Worm (Caenorhabditis elegans) whole organism, L4 larva: ENCODE results near the gene F13D12.5.
A peak's percentile ranks its signal among the peaks of the same experiment; 100 is the strongest.

ENCODE experiments used
- ama-1 ChIP-seq: fragments of 150-350 bp; optimal IDR thresholded peaks from 2 replicates; lab custom pipeline; 2014; ENCODE audit warnings: inconsistent platforms, mixed read lengths
- dpl-1 ChIP-seq: fragments of 150-350 bp; optimal IDR thresholded peaks from 2 replicates; lab custom pipeline; 2014; ENCODE audit warnings: missing biosample characterization, missing genetic modification reagents, missing genetic modification characterization
- fos-1 ChIP-seq: fragments of 150-350 bp; optimal IDR thresholded peaks from 2 replicates; lab custom pipeline; 2014; ENCODE audit warnings: missing biosample characterization, missing genetic modification characterization
- madf-9 ChIP-seq: fragments of 200-800 bp; sonication (Bioruptor generic); conservative IDR thresholded peaks from 2 replicates; pipeline ENCODE4 v1.3.6; 2022; ENCODE audit warnings: missing genetic modification reagents, missing genetic modification characterization, missing compliant biosample characterization
- mep-1 ChIP-seq: fragments of 150-350 bp; sonication (generic microtip); optimal IDR thresholded peaks from 3 replicates; lab custom pipeline; 2014; ENCODE audit warnings: missing biosample characterization, missing genetic modification characterization
- unc-39 ChIP-seq: sonication (generic microtip); optimal IDR thresholded peaks from 2 replicates; lab custom pipeline; 2017; ENCODE audit warnings: missing biosample characterization, missing genetic modification characterization
- ztf-11 ChIP-seq: fragments of 150-350 bp; optimal IDR thresholded peaks from 2 replicates; lab custom pipeline; 2014; ENCODE audit warnings: missing biosample characterization, missing genetic modification characterization

DNA sequence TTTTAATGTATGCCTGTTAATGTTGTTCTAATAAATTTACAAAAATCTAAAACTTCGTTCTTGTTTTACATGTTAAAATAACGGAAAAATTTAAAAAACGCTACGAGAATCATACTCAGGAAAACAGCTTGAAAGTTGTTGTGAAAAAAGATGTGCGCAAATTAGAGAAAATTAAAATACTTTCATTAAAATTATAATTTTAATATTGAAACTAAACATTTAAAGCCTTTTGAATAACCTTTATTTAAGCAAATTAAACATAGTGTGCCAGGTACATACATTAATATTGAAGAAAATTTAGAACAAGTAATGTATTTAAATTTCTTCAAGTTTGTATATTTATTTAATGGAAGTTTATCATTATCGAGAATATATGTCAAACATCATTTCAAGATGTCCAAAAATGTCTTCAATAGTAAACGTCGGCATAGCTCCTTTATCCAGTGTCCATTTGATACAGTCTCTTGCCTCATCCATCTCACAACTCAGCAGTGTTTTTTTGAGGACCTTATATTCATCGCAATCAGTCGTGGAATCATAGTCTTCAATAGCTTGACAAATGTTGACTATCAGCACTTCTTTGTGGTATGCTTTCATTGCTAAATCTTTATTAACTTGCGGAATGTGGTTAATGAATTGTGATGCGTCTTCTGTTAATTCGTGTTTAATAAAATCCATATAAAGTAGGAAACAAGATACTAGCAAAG, 35.3 kb downstream of the F13D12.5 start:
- peak; percentile 49 for TF ChIP-seq ama-1
- no peak; the same call in 1 of the 2 replicates for TF ChIP-seq madf-9
- peak; percentile 90 for TF ChIP-seq mep-1 (tag; lab: Kevin White, UChicago)
- no peak for TF ChIP-seq fos-1 (tag; lab: Kevin White, UChicago)
- TF ChIP-seq dpl-1 (GFP tag; lab: Kevin White, UChicago) = no peak
- no peak for TF ChIP-seq unc-39 (tag; lab: Kevin White, UChicago)
- no peak for TF ChIP-seq ztf-11 (tag; lab: Kevin White, UChicago)
